Fruit fly (Drosophila melanogaster) whole organism, embryonic: ENCODE measurements around the gene SkpE.

Experiments
- CG10209 ChIP-seq: fragments of 200-800 bp; sonication (Bioruptor generic); optimal IDR thresholded peaks from 3 replicates; lab custom pipeline; 2017; ENCODE audit warnings: missing biosample characterization, mild to moderate bottlenecking, missing genetic modification characterization, missing genetic modification reagents
- CG12769 ChIP-seq: fragments of 200-800 bp; sonication (Bioruptor generic); optimal IDR thresholded peaks from 2 replicates; lab custom pipeline; 2019; ENCODE audit warnings: missing biosample characterization, mild to moderate bottlenecking, missing genetic modification characterization, moderate library complexity
- CG13287 ChIP-seq: fragments of 200-800 bp; sonication (Bioruptor generic); IDR thresholded peaks from 2 replicates; pipeline ENCODE4 v1.3.6; 2022; ENCODE audit warnings: missing biosample characterization, missing genetic modification characterization; ENCODE audit not compliant: partially characterized antibody
- CG15479 ChIP-seq: fragments of 200-800 bp; sonication (Bioruptor generic); optimal IDR thresholded peaks from 3 replicates; lab custom pipeline; 2019; ENCODE audit warnings: missing biosample characterization, mild to moderate bottlenecking, missing genetic modification characterization, moderate library complexity
- CG1602 ChIP-seq: fragments of 200-800 bp; sonication (Bioruptor generic); optimal IDR thresholded peaks from 3 replicates; lab custom pipeline; 2016; ENCODE audit warnings: missing biosample characterization, missing genetic modification characterization
- CG17359 ChIP-seq: fragments of 200-800 bp; sonication (Bioruptor generic); optimal IDR thresholded peaks from 3 replicates; lab custom pipeline; 2018; ENCODE audit warnings: missing biosample characterization, mild to moderate bottlenecking, missing genetic modification characterization, moderate library complexity
- CG17612 ChIP-seq: fragments of 200-800 bp; sonication (Bioruptor generic); IDR thresholded peaks from 2 replicates; pipeline ENCODE4 v1.3.6; 2022; ENCODE audit warnings: missing biosample characterization, missing genetic modification characterization
- CG2116 ChIP-seq: fragments of 200-800 bp; sonication (Bioruptor generic); optimal IDR thresholded peaks from 3 replicates; lab custom pipeline; 2018; ENCODE audit warnings: missing biosample characterization, mild to moderate bottlenecking, missing genetic modification characterization
- CG2120 ChIP-seq: fragments of 200-800 bp; sonication (Bioruptor generic); optimal IDR thresholded peaks from 3 replicates; lab custom pipeline; 2016; ENCODE audit warnings: missing biosample characterization, missing genetic modification characterization
- CG31365 ChIP-seq: fragments of 200-800 bp; sonication (Bioruptor generic); optimal IDR thresholded peaks from 2 replicates; lab custom pipeline; 2018; ENCODE audit warnings: missing biosample characterization, mild to moderate bottlenecking, missing genetic modification characterization
- CG32532 ChIP-seq: fragments of 200-800 bp; sonication (Bioruptor generic); IDR thresholded peaks from 2 replicates; pipeline ENCODE4 v1.3.6; 2022; ENCODE audit warnings: missing biosample characterization, missing genetic modification characterization
- CG34422 ChIP-seq: fragments of 200-800 bp; sonication (Bioruptor generic); IDR thresholded peaks from 3 replicates; pipeline ENCODE4 v1.3.6; 2022; ENCODE audit warnings: missing biosample characterization, missing genetic modification characterization
- CG3847 ChIP-seq: fragments of 200-800 bp; sonication (Bioruptor generic); IDR thresholded peaks from 2 replicates; pipeline ENCODE4 v1.3.6; 2022; ENCODE audit warnings: missing biosample characterization, missing genetic modification characterization
- CG42726 ChIP-seq: fragments of 200-800 bp; sonication (Bioruptor generic); IDR thresholded peaks from 2 replicates; pipeline ENCODE4 v1.3.6; 2022; ENCODE audit warnings: missing biosample characterization, missing genetic modification characterization; ENCODE audit not compliant: partially characterized antibody
- CG4360 ChIP-seq: fragments of 200-800 bp; sonication (Bioruptor generic); IDR thresholded peaks from 2 replicates; pipeline ENCODE4 v1.3.6; 2022; ENCODE audit warnings: missing biosample characterization, missing genetic modification characterization
- CG6813 ChIP-seq: fragments of 200-800 bp; sonication (Bioruptor generic); optimal IDR thresholded peaks from 2 replicates; lab custom pipeline; 2017; ENCODE audit warnings: missing biosample characterization, missing genetic modification characterization, mild to moderate bottlenecking, moderate library complexity, missing genetic modification reagents
- CG7928 ChIP-seq: fragments of 200-800 bp; sonication (Bioruptor generic); optimal IDR thresholded peaks from 2 replicates; lab custom pipeline; 2017; ENCODE audit warnings: missing biosample characterization, mild to moderate bottlenecking, missing genetic modification characterization
- CG9215 ChIP-seq: fragments of 200-800 bp; sonication (Bioruptor generic); IDR thresholded peaks from 2 replicates; pipeline ENCODE4 v1.3.6; 2022; ENCODE audit warnings: missing biosample characterization, missing genetic modification characterization
- CG9609 ChIP-seq: fragments of 200-800 bp; sonication (Bioruptor generic); optimal IDR thresholded peaks from 3 replicates; lab custom pipeline; 2016; ENCODE audit warnings: missing biosample characterization, missing genetic modification characterization
- CG9932 ChIP-seq: fragments of 200-800 bp; sonication (Bioruptor generic); IDR thresholded peaks from 2 replicates; pipeline ENCODE4 v1.3.6; 2022; ENCODE audit warnings: missing biosample characterization, missing genetic modification characterization
- Dad ChIP-seq: fragments of 200-800 bp; sonication (Bioruptor generic); optimal IDR thresholded peaks from 3 replicates; lab custom pipeline; 2016; ENCODE audit warnings: missing biosample characterization, missing genetic modification characterization
- Dp ChIP-seq: fragments of 200-800 bp; sonication (Bioruptor generic); optimal IDR thresholded peaks from 2 replicates; lab custom pipeline; 2018; ENCODE audit warnings: missing biosample characterization, mild to moderate bottlenecking, missing genetic modification characterization, moderate library complexity
- ERR ChIP-seq: fragments of 200-800 bp; sonication (Bioruptor generic); optimal IDR thresholded peaks from 2 replicates; lab custom pipeline; 2016; ENCODE audit warnings: missing biosample characterization, missing genetic modification characterization
- HLHmδ ChIP-seq: fragments of 200-800 bp; sonication (Bioruptor generic); optimal IDR thresholded peaks from 2 replicates; lab custom pipeline; 2018; ENCODE audit warnings: missing biosample characterization, mild to moderate bottlenecking, missing genetic modification characterization, moderate library complexity
- MESR4 ChIP-seq: fragments of 200-800 bp; sonication (Bioruptor generic); optimal IDR thresholded peaks from 2 replicates; lab custom pipeline; 2018; ENCODE audit warnings: missing biosample characterization, mild to moderate bottlenecking, missing genetic modification characterization, moderate library complexity
- Max ChIP-seq: fragments of 200-800 bp; sonication (Bioruptor generic); optimal IDR thresholded peaks from 2 replicates; lab custom pipeline; 2016; ENCODE audit warnings: missing biosample characterization, mild to moderate bottlenecking, missing genetic modification characterization
- Med ChIP-seq: fragments of 200-800 bp; sonication (Bioruptor generic); peaks from one replicate; lab custom pipeline; 2016; ENCODE audit warnings: missing biosample characterization, missing genetic modification characterization, mild to moderate bottlenecking, inconsistent platforms, moderate library complexity
- Neu2 ChIP-seq: fragments of 200-800 bp; sonication (Bioruptor generic); optimal IDR thresholded peaks from 3 replicates; lab custom pipeline; 2016; ENCODE audit warnings: missing biosample characterization, missing genetic modification characterization, borderline replicate concordance
- NfI ChIP-seq: fragments of 200-800 bp; sonication (Bioruptor generic); optimal IDR thresholded peaks from 3 replicates; lab custom pipeline; 2018; ENCODE audit warnings: missing biosample characterization, mild to moderate bottlenecking, missing genetic modification characterization, moderate library complexity
- Ravus ChIP-seq: fragments of 200-800 bp; sonication (Bioruptor generic); IDR thresholded peaks from 2 replicates; pipeline ENCODE4 v1.3.6; 2022; ENCODE audit warnings: missing biosample characterization, missing genetic modification characterization
- Spps ChIP-seq: fragments of 200-800 bp; sonication (Bioruptor generic); optimal IDR thresholded peaks from 2 replicates; lab custom pipeline; 2018; ENCODE audit warnings: missing biosample characterization, mild to moderate bottlenecking, missing genetic modification characterization
- Vsx1 ChIP-seq: fragments of 200-800 bp; sonication (Bioruptor generic); optimal IDR thresholded peaks from 2 replicates; lab custom pipeline; 2017; ENCODE audit warnings: missing biosample characterization, mild to moderate bottlenecking, missing genetic modification characterization, missing genetic modification reagents
- ac ChIP-seq: fragments of 200-800 bp; sonication (Bioruptor generic); optimal IDR thresholded peaks from 3 replicates; lab custom pipeline; 2017; ENCODE audit warnings: missing biosample characterization, mild to moderate bottlenecking, missing genetic modification characterization
- ash1 ChIP-seq: fragments of 200-800 bp; sonication (Bioruptor generic); optimal IDR thresholded peaks from 2 replicates; lab custom pipeline; 2018; ENCODE audit warnings: missing biosample characterization, mild to moderate bottlenecking, missing genetic modification characterization
- bab2 ChIP-seq: fragments of 200-800 bp; sonication (Bioruptor generic); optimal IDR thresholded peaks from 2 replicates; lab custom pipeline; 2016; ENCODE audit warnings: missing biosample characterization, missing genetic modification characterization
- disco-r ChIP-seq: fragments of 200-800 bp; sonication (Bioruptor generic); optimal IDR thresholded peaks from 2 replicates; lab custom pipeline; 2016; ENCODE audit warnings: missing biosample characterization, missing genetic modification characterization
- dm ChIP-seq: fragments of 200-800 bp; sonication (Bioruptor generic); optimal IDR thresholded peaks from 3 replicates; lab custom pipeline; 2016; ENCODE audit warnings: missing biosample characterization, missing genetic modification characterization
- dmrt99B ChIP-seq: fragments of 200-800 bp; sonication (Bioruptor generic); optimal IDR thresholded peaks from 2 replicates; lab custom pipeline; 2018; ENCODE audit warnings: missing biosample characterization, mild to moderate bottlenecking, missing genetic modification characterization, moderate library complexity
- dysf ChIP-seq: fragments of 200-800 bp; sonication (Bioruptor generic); IDR thresholded peaks from 3 replicates; pipeline ENCODE4 v1.3.6; 2022; ENCODE audit warnings: missing biosample characterization, missing genetic modification characterization
- ems ChIP-seq: fragments of 200-800 bp; sonication (Bioruptor generic); optimal IDR thresholded peaks from 3 replicates; lab custom pipeline; 2016; ENCODE audit warnings: missing biosample characterization, missing genetic modification characterization
- eyg ChIP-seq: fragments of 200-800 bp; sonication (Bioruptor generic); optimal IDR thresholded peaks from 3 replicates; lab custom pipeline; 2016; ENCODE audit warnings: missing biosample characterization, missing genetic modification characterization
- gfzf ChIP-seq: fragments of 200-800 bp; sonication (Bioruptor generic); optimal IDR thresholded peaks from 2 replicates; lab custom pipeline; 2016; ENCODE audit warnings: missing biosample characterization, mild to moderate bottlenecking, missing genetic modification characterization, moderate library complexity
- hb ChIP-seq: fragments of 200-800 bp; sonication (Bioruptor generic); IDR thresholded peaks from 3 replicates; pipeline ENCODE4 v1.3.6; 2022; ENCODE audit warnings: missing biosample characterization, missing genetic modification characterization; ENCODE audit not compliant: partially characterized antibody
- hbn ChIP-seq: fragments of 200-800 bp; sonication (Bioruptor generic); IDR thresholded peaks from 2 replicates; pipeline ENCODE4 v1.3.6; 2022; ENCODE audit warnings: missing biosample characterization, missing genetic modification characterization; ENCODE audit not compliant: partially characterized antibody
- otp ChIP-seq: fragments of 200-800 bp; sonication (Bioruptor generic); IDR thresholded peaks from 3 replicates; pipeline ENCODE4, ENCODE4 v1.3.6; 2022; ENCODE audit warnings: missing biosample characterization, missing genetic modification characterization
- p53 ChIP-seq: fragments of 200-800 bp; sonication (Bioruptor generic); optimal IDR thresholded peaks from 2 replicates; lab custom pipeline; 2016; ENCODE audit warnings: missing biosample characterization, missing genetic modification characterization
- scrt ChIP-seq: fragments of 200-800 bp; sonication (Bioruptor generic); optimal IDR thresholded peaks from 2 replicates; lab custom pipeline; 2018; ENCODE audit warnings: missing biosample characterization, mild to moderate bottlenecking, missing genetic modification characterization, moderate library complexity
- sim ChIP-seq: fragments of 200-800 bp; sonication (Bioruptor generic); IDR thresholded peaks from 2 replicates; pipeline ENCODE4 v1.3.6; 2022; ENCODE audit warnings: missing biosample characterization, missing genetic modification characterization
- slbo ChIP-seq: fragments of 200-800 bp; sonication (Bioruptor generic); IDR thresholded peaks from 2 replicates; pipeline ENCODE4 v1.3.6; 2022; ENCODE audit warnings: missing biosample characterization, missing genetic modification characterization
- sna ChIP-seq: fragments of 200-800 bp; sonication (Bioruptor generic); IDR thresholded peaks from 2 replicates; pipeline ENCODE4 v1.3.6; 2022; ENCODE audit warnings: missing biosample characterization, missing genetic modification characterization; ENCODE audit not compliant: partially characterized antibody
- tap ChIP-seq: fragments of 200-800 bp; optimal IDR thresholded peaks from 3 replicates; lab custom pipeline; 2019; ENCODE audit warnings: missing biosample characterization, mild to moderate bottlenecking, missing genetic modification characterization, moderate library complexity

The SkpE gene

dm6 chrX:19851989-19852307 is 28.1 kb upstream of the SkpE start, which contains the start of the genes pico and Nup205 (continued):
- TF ChIP-seq CG17612 (GFP tag; lab: Robert Waterston, UW) (no peak), CG32532 (GFP tag; lab: Robert Waterston, UW) (0 out of 2 replicates have a peak, but pooled peaks have one; percentile 31), gfzf (GFP tag; lab: Kevin White, UChicago) (peak; percentile 71), Med (peak; percentile 95), HLHmδ (GFP tag; lab: Kevin White, UChicago) (peak; percentile 1), CG42726 (GFP tag; lab: Robert Waterston, UW) (peak; percentile 88), Neu2 (GFP tag; lab: Kevin White, UChicago) (peak; percentile 97), CG13287 (GFP tag; lab: Robert Waterston, UW) (peak; percentile 89), CG1602 (no peak), NfI (GFP tag; lab: Kevin White, UChicago) (peak; percentile 8), CG17359 (no peak), CG12769 (tag; lab: Kevin White, UChicago) (no peak), CG31365 (tag; lab: Kevin White, UChicago) (peak; percentile 9), CG4360 (no peak), slbo (GFP tag; lab: Robert Waterston, UW) (peak; percentile 26; the same call in 1 of the 2 replicates), CG2120 (GFP tag; lab: Kevin White, UChicago) (peak; percentile 54), Ravus (GFP tag; lab: Robert Waterston, UW) (no peak), MESR4 (GFP tag; lab: Kevin White, UChicago) (peak; percentile 65), CG6813 (no peak), Dad (GFP tag; lab: Kevin White, UChicago) (peak; percentile 63), sim (no peak), CG9215 (GFP tag; lab: Robert Waterston, UW) (0 out of 2 replicates have a peak, but pooled peaks have one; percentile 28), p53 (peak; percentile 47), dm (GFP tag; lab: Kevin White, UChicago) (peak; percentile 64), scrt (GFP tag; lab: Kevin White, UChicago) (no peak), CG7928 (GFP tag; lab: Kevin White, UChicago) (peak; percentile 97), CG10209 (GFP tag; lab: Kevin White, UChicago) (no peak), Max (peak; percentile 10), ac (GFP tag; lab: Kevin White, UChicago) (no peak), hb (GFP tag; lab: Robert Waterston, UW) (peak; percentile 68; the same call in 1 of the 3 replicates), otp (no peak), sna (GFP tag; lab: Robert Waterston, UW) (peak; percentile 75), CG15479 (GFP tag; lab: Kevin White, UChicago) (no peak), ems (GFP tag; lab: Kevin White, UChicago) (peak; percentile 45), tap (no peak), CG9609 (GFP tag; lab: Kevin White, UChicago) (peak; percentile 47), CG34422 (GFP tag; lab: Robert Waterston, UW) (peak; percentile 69; the same call in 2 of the 3 replicates), disco-r (no peak), dysf (GFP tag; lab: Robert Waterston, UW) (no peak), hbn (peak; percentile 64), CG9932 (GFP tag; lab: Robert Waterston, UW) (peak; percentile 54), Vsx1 (GFP tag; lab: Kevin White, UChicago) (no peak), Spps (tag; lab: Kevin White, UChicago) (no peak), ERR (no peak), CG2116 (peak; percentile 99), Dp (peak; percentile 72), eyg (peak; percentile 40), dmrt99B (no peak), bab2 (no peak), CG3847 (peak; percentile 52; the same call in 1 of the 2 replicates), ash1 (GFP tag; lab: Kevin White, UChicago) (no peak)
